Fruit fly (Drosophila melanogaster): ENCODE results near the gene CG13786.

CG13786 gene

dm6 chr2L:7281430-7281829 is 28.6 kb upstream of the CG13786 start (continued):
- TF ChIP-seq Neu2 (GFP tag; optimal IDR thresholded peaks at IDR 0.05; ENCODE audit: borderline replicate concordance) (no peak), CG31441 (GFP tag; IDR thresholded peaks at IDR 0.05) (peak; percentile 35; the same call in 1 of the 2 replicates), CG14710 (tag; optimal IDR thresholded peaks at IDR 0.05) (peak; percentile 60), Gug (GFP tag; IDR thresholded peaks at IDR 0.05) (peak; percentile 71), Oli (tag; optimal IDR thresholded peaks at IDR 0.05) (peak; percentile 11), BEAF-32 (GFP tag; optimal IDR thresholded peaks at IDR 0.05) (peak; percentile 2), CG11504 (tag; optimal IDR thresholded peaks at IDR 0.05) (peak; percentile 86), yki (optimal IDR thresholded peaks at IDR 0.05) (peak; percentile 75), ind (GFP tag; optimal IDR thresholded peaks at IDR 0.05) (peak; percentile 50), CG3995 (GFP tag; optimal IDR thresholded peaks at IDR 0.05) (no peak), Max (GFP tag; optimal IDR thresholded peaks at IDR 0.05) (peak; percentile 54), CG1529 (GFP tag; optimal IDR thresholded peaks at IDR 0.05) (no peak), chif (GFP tag; optimal IDR thresholded peaks at IDR 0.05) (peak; percentile 8 to 80), en (GFP tag; optimal IDR thresholded peaks at IDR 0.05) (peak; percentile 34), HLH3B (GFP tag; IDR thresholded peaks at IDR 0.05) (no peak), HmgZ (tag; optimal IDR thresholded peaks at IDR 0.05) (peak; percentile 63), stc (GFP tag; IDR thresholded peaks at IDR 0.05) (no peak), Bgb (GFP tag; IDR thresholded peaks at IDR 0.05; ENCODE audit: partially characterized antibody) (peak; percentile 80), CG15073 (GFP tag; optimal IDR thresholded peaks at IDR 0.05) (no peak), exex (tag; optimal IDR thresholded peaks at IDR 0.05) (no peak), CG3847 (GFP tag; IDR thresholded peaks at IDR 0.05) (peak; percentile 62), CG6765 (GFP tag; optimal IDR thresholded peaks at IDR 0.05) (no peak), Sin3A (optimal IDR thresholded peaks at IDR 0.05) (no peak), nmo (GFP tag; optimal IDR thresholded peaks at IDR 0.05) (peak; percentile 64), fd102C (GFP tag; optimal IDR thresholded peaks at IDR 0.05) (no peak), CG17568 (GFP tag; optimal IDR thresholded peaks at IDR 0.05) (no peak), pho (GFP tag; optimal IDR thresholded peaks at IDR 0.05) (peak; percentile 17), onecut (GFP tag; IDR thresholded peaks at IDR 0.05) (peak; percentile 47), Atf6 (GFP tag; IDR thresholded peaks at IDR 0.05) (no peak), dati (GFP tag; IDR thresholded peaks at IDR 0.05) (no peak), Hey (tag; optimal IDR thresholded peaks at IDR 0.05) (no peak), tna (GFP tag; IDR thresholded peaks at IDR 0.05; ENCODE audit: partially characterized antibody) (no peak), repo (GFP tag; optimal IDR thresholded peaks at IDR 0.05) (peak; percentile 18), prd (optimal IDR thresholded peaks at IDR 0.05) (no peak), prd (GFP tag; IDR thresholded peaks at IDR 0.05) (peak; percentile 73), otp (GFP tag; IDR thresholded peaks at IDR 0.05) (no peak; the same call in 2 of the 3 replicates), az2 (GFP tag; optimal IDR thresholded peaks at IDR 0.05) (peak; percentile 59), p53 (GFP tag; optimal IDR thresholded peaks at IDR 0.05) (peak; percentile 61), CG11696 (GFP tag; IDR thresholded peaks at IDR 0.05) (no peak), CG15479 (GFP tag; optimal IDR thresholded peaks at IDR 0.05) (no peak), CG6175 (GFP tag; IDR thresholded peaks at IDR 0.05) (peak; percentile 43; the same call in 1 of the 3 replicates), trh (GFP tag; optimal IDR thresholded peaks at IDR 0.05) (peak; percentile 18), lbe (GFP tag; optimal IDR thresholded peaks at IDR 0.05) (peak; percentile 1), CG9876 (GFP tag; optimal IDR thresholded peaks at IDR 0.05) (peak; percentile 63), Oaz (GFP tag; IDR thresholded peaks at IDR 0.05) (peak; percentile 38; the same call in 1 of the 2 replicates), ham (GFP tag; IDR thresholded peaks at IDR 0.05) (no peak), Adf1 (GFP tag; IDR thresholded peaks at IDR 0.05) (no peak; the same call in 1 of the 2 replicates), amos (GFP tag; IDR thresholded peaks at IDR 0.05; ENCODE audit: partially characterized antibody) (peak; percentile 79), unc-4 (GFP tag; IDR thresholded peaks at IDR 0.05; ENCODE audit: partially characterized antibody) (no peak), NFAT (GFP tag; IDR thresholded peaks at IDR 0.05) (peak; percentile 78; the same call in 1 of the 2 replicates), gem (tag; optimal IDR thresholded peaks at IDR 0.05) (peak; percentile 70), CG11398 (GFP tag; optimal IDR thresholded peaks at IDR 0.05) (no peak)
